Fruit fly (Drosophila melanogaster) whole organism, embryonic: ENCODE data around the gene Tim9b.
A peak's percentile ranks its signal among the peaks of the same experiment; 100 is the strongest.

Experiments
- Abd-B ChIP-seq: fragments of 200-800 bp; sonication (Bioruptor generic); optimal IDR thresholded peaks from 2 replicates; lab custom pipeline; 2018; ENCODE audit warnings: missing biosample characterization, mild to moderate bottlenecking, missing genetic modification characterization, moderate library complexity
- Aef1 ChIP-seq: fragments of 200-800 bp; sonication (Bioruptor generic); IDR thresholded peaks from 3 replicates; pipeline ENCODE4 v1.3.6; 2022; ENCODE audit warnings: missing biosample characterization, missing genetic modification characterization
- Bgb ChIP-seq: fragments of 200-800 bp; sonication (Bioruptor generic); IDR thresholded peaks from 2 replicates; pipeline ENCODE4 v1.3.6; 2022; ENCODE audit warnings: missing biosample characterization, missing genetic modification characterization; ENCODE audit not compliant: partially characterized antibody
- CG10543 ChIP-seq: fragments of 200-800 bp; sonication (Bioruptor generic); optimal IDR thresholded peaks from 3 replicates; lab custom pipeline; 2017; ENCODE audit warnings: missing biosample characterization, mild to moderate bottlenecking, missing genetic modification characterization, moderate library complexity
- CG12104 ChIP-seq: fragments of 200-800 bp; sonication (Bioruptor generic); optimal IDR thresholded peaks from 3 replicates; lab custom pipeline; 2016; ENCODE audit warnings: missing biosample characterization, missing genetic modification characterization
- CG12769 ChIP-seq: fragments of 200-800 bp; sonication (Bioruptor generic); optimal IDR thresholded peaks from 2 replicates; lab custom pipeline; 2019; ENCODE audit warnings: missing biosample characterization, mild to moderate bottlenecking, missing genetic modification characterization, moderate library complexity
- CG17802 ChIP-seq: fragments of 200-800 bp; sonication (Bioruptor generic); optimal IDR thresholded peaks from 2 replicates; lab custom pipeline; 2018; ENCODE audit warnings: missing biosample characterization, mild to moderate bottlenecking, missing genetic modification characterization, moderate library complexity
- CG3065 ChIP-seq: fragments of 200-800 bp; sonication (Bioruptor generic); optimal IDR thresholded peaks from 2 replicates; lab custom pipeline; 2016; ENCODE audit warnings: missing biosample characterization, missing genetic modification characterization
- CG4707 ChIP-seq: fragments of 200-800 bp; sonication (Bioruptor generic); optimal IDR thresholded peaks from 2 replicates; lab custom pipeline; 2018; ENCODE audit warnings: missing biosample characterization, mild to moderate bottlenecking, missing genetic modification characterization, moderate library complexity
- CG5180 ChIP-seq: fragments of 200-800 bp; sonication (Bioruptor generic); optimal IDR thresholded peaks from 3 replicates; lab custom pipeline; 2017; ENCODE audit warnings: missing biosample characterization, missing genetic modification characterization, mild to moderate bottlenecking, moderate library complexity, missing genetic modification reagents
- CG5245 ChIP-seq: fragments of 200-800 bp; sonication (Bioruptor generic); optimal IDR thresholded peaks from 3 replicates; lab custom pipeline; 2016; ENCODE audit warnings: missing biosample characterization, missing genetic modification characterization
- CG6175 ChIP-seq: fragments of 200-800 bp; sonication (Bioruptor generic); IDR thresholded peaks from 3 replicates; pipeline ENCODE4 v1.3.6; 2022; ENCODE audit warnings: missing biosample characterization, missing genetic modification characterization
- CG8290 ChIP-seq, 3 experiments: fragments of 200-800 bp; sonication (Bioruptor generic); optimal IDR thresholded peaks; 2 replicates each; lab custom pipeline; 2016 to 2019; ENCODE audit warnings: missing biosample characterization in 3 of 3, missing genetic modification characterization in 3 of 3, mild to moderate bottlenecking in 2 of 3, moderate library complexity in 1 of 3
- CTCF ChIP-seq: fragments of 200-800 bp; sonication (Bioruptor generic); optimal IDR thresholded peaks from 2 replicates; lab custom pipeline; 2017; ENCODE audit warnings: missing biosample characterization, mild to moderate bottlenecking, missing genetic modification characterization, moderate library complexity
- Dfd ChIP-seq, 2 experiments: fragments of >200 bp; optimal IDR thresholded peaks; 2 replicates each; lab custom pipeline; 2017; ENCODE audit warnings: missing biosample characterization in 2 of 2, missing genetic modification characterization in 2 of 2
- Dll ChIP-seq: fragments of 200-800 bp; sonication (Bioruptor generic); IDR thresholded peaks from 4 replicates; pipeline ENCODE4 v1.3.6; 2022; ENCODE audit warnings: missing biosample characterization, missing genetic modification characterization; ENCODE audit not compliant: partially characterized antibody
- Hand ChIP-seq: fragments of 200-800 bp; sonication (Bioruptor generic); optimal IDR thresholded peaks from 2 replicates; lab custom pipeline; 2017; ENCODE audit warnings: mild to moderate bottlenecking, missing biosample characterization, missing genetic modification reagents, missing genetic modification characterization
- Hr3 ChIP-seq: fragments of 200-800 bp; sonication (Bioruptor generic); optimal IDR thresholded peaks from 3 replicates; lab custom pipeline; 2016; ENCODE audit warnings: missing biosample characterization, missing genetic modification characterization
- Lhr ChIP-seq: fragments of 200-800 bp; sonication (Bioruptor generic); optimal IDR thresholded peaks from 3 replicates; lab custom pipeline; 2017; ENCODE audit warnings: mild to moderate bottlenecking, missing biosample characterization, missing genetic modification reagents, missing genetic modification characterization
- NFAT ChIP-seq: fragments of 200-800 bp; sonication (Bioruptor generic); IDR thresholded peaks from 2 replicates; pipeline ENCODE4 v1.3.6; 2022; ENCODE audit warnings: missing biosample characterization, missing genetic modification characterization
- Oaz ChIP-seq: fragments of 200-800 bp; sonication (Bioruptor generic); IDR thresholded peaks from 2 replicates; pipeline ENCODE4 v1.3.6; 2022; ENCODE audit warnings: missing biosample characterization, missing genetic modification characterization
- Opbp ChIP-seq: fragments of 200-800 bp; sonication (Bioruptor generic); IDR thresholded peaks from 3 replicates; pipeline ENCODE4 v1.3.6; 2022; ENCODE audit warnings: missing biosample characterization, missing genetic modification characterization; ENCODE audit not compliant: partially characterized antibody
- Pdp1 ChIP-seq, 2 experiments: fragments of 200-800 bp; sonication (Bioruptor generic); optimal IDR thresholded peaks; 3 replicates each; lab custom pipeline; 2016; ENCODE audit warnings: missing biosample characterization in 2 of 2, missing genetic modification characterization in 2 of 2, mild to moderate bottlenecking in 1 of 2, moderate library complexity in 1 of 2
- Poxn ChIP-seq: fragments of 200-800 bp; sonication (Bioruptor generic); IDR thresholded peaks from 2 replicates; pipeline ENCODE4 v1.3.6; 2022; ENCODE audit warnings: missing biosample characterization, missing genetic modification characterization
- Rfx ChIP-seq: fragments of 200-800 bp; sonication (Bioruptor generic); IDR thresholded peaks from 2 replicates; pipeline ENCODE4 v1.3.6; 2022; ENCODE audit warnings: missing biosample characterization, missing genetic modification characterization
- al ChIP-seq: fragments of 200-800 bp; sonication (Bioruptor generic); IDR thresholded peaks from 2 replicates; pipeline ENCODE4 v1.3.6; 2022; ENCODE audit warnings: missing biosample characterization, missing genetic modification characterization
- bbx ChIP-seq: fragments of 200-800 bp; sonication (Bioruptor generic); IDR thresholded peaks from 2 replicates; pipeline ENCODE4 v1.3.6; 2022; ENCODE audit warnings: missing biosample characterization, missing genetic modification characterization; ENCODE audit not compliant: partially characterized antibody
- bigmax ChIP-seq: fragments of 200-800 bp; sonication (Bioruptor generic); optimal IDR thresholded peaks from 2 replicates; lab custom pipeline; 2018; ENCODE audit warnings: missing biosample characterization, mild to moderate bottlenecking, missing genetic modification characterization
- cg ChIP-seq: fragments of 200-800 bp; sonication (Bioruptor generic); optimal IDR thresholded peaks from 3 replicates; lab custom pipeline; 2019; ENCODE audit warnings: missing biosample characterization, mild to moderate bottlenecking, missing genetic modification characterization, moderate library complexity
- cwo ChIP-seq: fragments of 200-800 bp; sonication (Bioruptor generic); optimal IDR thresholded peaks from 3 replicates; lab custom pipeline; 2017; ENCODE audit warnings: missing biosample characterization, missing genetic modification characterization, mild to moderate bottlenecking, moderate library complexity, missing genetic modification reagents
- dm ChIP-seq: fragments of 200-800 bp; sonication (Bioruptor generic); optimal IDR thresholded peaks from 3 replicates; lab custom pipeline; 2016; ENCODE audit warnings: missing biosample characterization, missing genetic modification characterization
- kay ChIP-seq: fragments of 200-800 bp; sonication (Bioruptor generic); optimal IDR thresholded peaks from 2 replicates; lab custom pipeline; 2016; ENCODE audit warnings: missing biosample characterization, missing genetic modification characterization
- klu ChIP-seq: fragments of 200-800 bp; sonication (Bioruptor generic); IDR thresholded peaks from 2 replicates; pipeline ENCODE4 v1.3.6; 2022; ENCODE audit warnings: missing biosample characterization, missing genetic modification characterization
- lab ChIP-seq: fragments of 200-800 bp; sonication (Bioruptor generic); optimal IDR thresholded peaks from 3 replicates; lab custom pipeline; 2017; ENCODE audit warnings: missing biosample characterization, missing genetic modification characterization, mild to moderate bottlenecking, moderate library complexity, missing genetic modification reagents
- nau ChIP-seq: fragments of 200-800 bp; sonication (Bioruptor generic); optimal IDR thresholded peaks from 3 replicates; lab custom pipeline; 2017; ENCODE audit warnings: missing biosample characterization, mild to moderate bottlenecking, missing genetic modification characterization, missing genetic modification reagents
- row ChIP-seq: fragments of 200-800 bp; sonication (Bioruptor generic); IDR thresholded peaks from 3 replicates; pipeline ENCODE4 v1.3.6; 2022; ENCODE audit warnings: missing biosample characterization, missing genetic modification characterization
- slp2 ChIP-seq: fragments of 200-800 bp; sonication (Bioruptor generic); optimal IDR thresholded peaks from 2 replicates; lab custom pipeline; 2016; ENCODE audit warnings: missing biosample characterization, missing genetic modification characterization
- stwl ChIP-seq: fragments of 200-800 bp; sonication (Bioruptor generic); optimal IDR thresholded peaks from 3 replicates; lab custom pipeline; 2018; ENCODE audit warnings: missing biosample characterization, mild to moderate bottlenecking, missing genetic modification characterization, moderate library complexity
- sug ChIP-seq: fragments of 200-800 bp; optimal IDR thresholded peaks from 2 replicates; lab custom pipeline; 2019; ENCODE audit warnings: missing biosample characterization, mild to moderate bottlenecking, missing genetic modification characterization, moderate library complexity
- vnd ChIP-seq: fragments of 200-800 bp; sonication (Bioruptor generic); IDR thresholded peaks from 3 replicates; pipeline ENCODE4 v1.3.6; 2022; ENCODE audit warnings: missing biosample characterization, missing genetic modification characterization; ENCODE audit not compliant: partially characterized antibody
- vvl ChIP-seq: fragments of 200-800 bp; sonication (Bioruptor generic); IDR thresholded peaks from 2 replicates; pipeline ENCODE4 v1.3.6; 2022; ENCODE audit warnings: missing biosample characterization, missing genetic modification characterization

The Tim9b gene

DNA sequence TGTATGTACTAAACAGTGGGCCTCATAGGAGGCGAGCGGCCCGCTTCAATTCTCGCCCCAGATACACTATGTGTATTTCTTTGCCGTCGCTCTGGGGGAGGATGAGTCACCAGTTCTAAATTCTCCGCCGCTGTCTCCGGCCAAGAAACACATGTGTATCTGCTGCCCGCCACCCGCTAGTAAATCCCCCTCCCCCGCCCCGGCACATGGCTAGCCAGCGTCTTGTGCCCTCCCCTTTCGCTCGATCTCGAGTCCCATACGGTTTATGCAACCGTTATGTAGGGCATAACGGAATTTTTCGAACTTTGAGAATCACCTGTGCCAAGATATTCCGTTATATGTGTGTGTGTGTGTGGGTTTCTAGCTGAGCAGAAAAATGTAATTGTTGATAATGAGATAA is 12.4 kb downstream of the Tim9b start (continued):
- TF ChIP-seq Oaz (GFP tag; lab: Robert Waterston, UW) (no peak), vvl (GFP tag; lab: Robert Waterston, UW) (no peak), Aef1 (no peak), CG12104 (GFP tag; lab: Kevin White, UChicago) (no peak), CG5245 (GFP tag; lab: Kevin White, UChicago) (no peak), CG3065 (GFP tag; lab: Kevin White, UChicago) (no peak), Rfx (0 out of 2 replicates have a peak, but pooled peaks have one; percentile 49), CTCF (GFP tag; lab: Kevin White, UChicago) (no peak), CG17802 (tag; lab: Kevin White, UChicago) (no peak), Bgb (peak; percentile 9; the same call in 1 of the 2 replicates), CG10543 (GFP tag; lab: Kevin White, UChicago) (peak; percentile 92), klu (GFP tag; lab: Robert Waterston, UW) (no peak), Pdp1 (GFP tag; optimal IDR thresholded peaks at IDR 0.05; lab: Kevin White, UChicago) (peak in 1 of 2 experiments; percentile 85), kay (GFP tag; lab: Kevin White, UChicago) (peak; percentile 80), bbx (GFP tag; lab: Robert Waterston, UW) (0 out of 2 replicates have a peak, but pooled peaks have one; percentile 20), CG5180 (GFP tag; lab: Kevin White, UChicago) (no peak), CG4707 (GFP tag; lab: Kevin White, UChicago) (peak; percentile 39), slp2 (GFP tag; lab: Kevin White, UChicago) (no peak), lab (GFP tag; lab: Kevin White, UChicago) (peak; percentile 11), Poxn (GFP tag; lab: Robert Waterston, UW) (no peak), Hand (GFP tag; lab: Kevin White, UChicago) (no peak), Opbp (no peak), cg (peak; percentile 23), Lhr (GFP tag; lab: Kevin White, UChicago) (no peak), Hr3 (no peak), al (GFP tag; lab: Robert Waterston, UW) (no peak), Dfd (GFP tag; optimal IDR thresholded peaks at IDR 0.05; lab: Kevin White, UChicago) (no peak), dm (no peak), cwo (peak; percentile 76), vnd (no peak), bigmax (GFP tag; lab: Kevin White, UChicago) (no peak), sug (tag; lab: Kevin White, UChicago) (peak; percentile 68), nau (no peak), row (GFP tag; lab: Robert Waterston, UW) (0 out of 3 replicates have a peak, but pooled peaks have one; percentile 7), Dll (GFP tag; lab: Robert Waterston, UW) (no peak), CG12769 (peak; percentile 83), Abd-B (GFP tag; lab: Kevin White, UChicago) (no peak), stwl (tag; lab: Kevin White, UChicago) (no peak), CG6175 (peak; percentile 51; the same call in 2 of the 3 replicates), NFAT (GFP tag; lab: Robert Waterston, UW) (peak; percentile 53; the same call in 1 of the 2 replicates), CG8290 (GFP tag; optimal IDR thresholded peaks at IDR 0.05; lab: Kevin White, UChicago) (no peak), CG8290 (tag; optimal IDR thresholded peaks at IDR 0.05; lab: Kevin White, UChicago) (peak in 1 of 2 experiments; percentile 40)
